Fruit fly (Drosophila melanogaster) Kc167 (cell line): Measurements from ENCODE around the gene amrt.

Source experiments
- Myc ChIP-seq: fragments of >200 bp; optimal IDR thresholded peaks from 2 replicates; lab custom pipeline; 2017; ENCODE audit warnings: missing external identifiers
- Sin3A ChIP-seq: fragments of >200 bp; optimal IDR thresholded peaks from 2 replicates; lab custom pipeline; 2018; ENCODE audit warnings: missing external identifiers
- h ChIP-seq: fragments of >200 bp; optimal IDR thresholded peaks from 3 replicates; lab custom pipeline; 2018; ENCODE audit warnings: missing external identifiers
- insv ChIP-seq: fragments of >200 bp; optimal IDR thresholded peaks from 3 replicates; lab custom pipeline; 2018; ENCODE audit warnings: missing external identifiers
- psq ChIP-seq: fragments of >200 bp; optimal IDR thresholded peaks from 2 replicates; lab custom pipeline; 2017; ENCODE audit warnings: missing external identifiers
- ttk ChIP-seq: sonication (Bioruptor generic); optimal IDR thresholded peaks from 2 replicates; lab custom pipeline; 2017; ENCODE audit warnings: missing external identifiers

The amrt gene

dm6 chrX:13781739-13782502 is at the start of gene amrt, which contains the start of gene CtsB:
Gene amrt (plus strand): TSS chrX:13782459.
Gene CtsB (minus strand): TSS chrX:13782170.
- no peak for TF ChIP-seq psq (lab: Kevin White, UChicago)
- TF ChIP-seq Sin3A, result peak; percentile 11

- TF ChIP-seq insv (lab: Kevin White, UChicago) (no peak), h (lab: Kevin White, UChicago) (no peak), ttk (lab: Kevin White, UChicago) (no peak), Myc (lab: Kevin White, UChicago) (no peak), Sin3A (no peak), psq (lab: Kevin White, UChicago) (no peak)
These were observed 47.4 kb upstream of the amrt start for dm6 chrX:13734866-13735265.

- no peak for TF ChIP-seq psq (lab: Kevin White, UChicago)
These were observed 46.7 kb upstream of the amrt start for dm6 chrX:13735322-13736173.

dm6 chrX:13736174-13736482 is 46.1 kb upstream of the amrt start, which contains the start of gene g:
Gene g (minus strand): TSS chrX:13736278.
- TF ChIP-seq h (lab: Kevin White, UChicago), result no peak
- TF ChIP-seq Myc (lab: Kevin White, UChicago), result no peak
- no peak for TF ChIP-seq psq (lab: Kevin White, UChicago)
- TF ChIP-seq insv (lab: Kevin White, UChicago), result no peak
- no peak for TF ChIP-seq Sin3A
- TF ChIP-seq ttk (lab: Kevin White, UChicago), result no peak

- TF ChIP-seq psq (lab: Kevin White, UChicago), result no peak
- no peak for TF ChIP-seq insv (lab: Kevin White, UChicago)
- TF ChIP-seq Myc (lab: Kevin White, UChicago), result no peak
- TF ChIP-seq h (lab: Kevin White, UChicago), result no peak
- no peak for TF ChIP-seq ttk (lab: Kevin White, UChicago)
- TF ChIP-seq Sin3A, result no peak
These were observed 44.3 kb upstream of the amrt start, which contains the start of gene CG11134 for dm6 chrX:13737939-13738338. Gene CG11134 (plus strand): TSS chrX:13737942.

dm6 chrX:13739411-13739888 is 42.8 kb upstream of the amrt start, which contains the start of gene CG11151:
Gene CG11151 (plus strand): TSS chrX:13739744.
- TF ChIP-seq psq (lab: Kevin White, UChicago) (no peak), insv (lab: Kevin White, UChicago) (peak; percentile 34)

dm6 chrX:13740062-13740461 is 42.2 kb upstream of the amrt start:
- TF ChIP-seq psq (lab: Kevin White, UChicago) (no peak), ttk (lab: Kevin White, UChicago) (no peak), h (lab: Kevin White, UChicago) (no peak), Sin3A (no peak), insv (lab: Kevin White, UChicago) (no peak), Myc (lab: Kevin White, UChicago) (no peak)

- TF ChIP-seq ttk (lab: Kevin White, UChicago) (no peak), psq (lab: Kevin White, UChicago) (no peak), insv (lab: Kevin White, UChicago) (no peak), Myc (lab: Kevin White, UChicago) (no peak), Sin3A (no peak), h (lab: Kevin White, UChicago) (no peak)
These were observed 41.3 kb upstream of the amrt start for dm6 chrX:13740992-13741391.

dm6 chrX:13744599-13745052 is 37.6 kb upstream of the amrt start, which contains the start of gene Grip91:
Gene Grip91 (minus strand): TSS chrX:13744683.
- TF ChIP-seq insv (lab: Kevin White, UChicago) (no peak), h (lab: Kevin White, UChicago) (no peak), Myc (lab: Kevin White, UChicago) (no peak), psq (lab: Kevin White, UChicago) (no peak), ttk (lab: Kevin White, UChicago) (no peak), Sin3A (no peak)

dm6 chrX:13747052-13747451 is 35.2 kb upstream of the amrt start:
- TF ChIP-seq h (lab: Kevin White, UChicago), result no peak
- no peak for TF ChIP-seq Sin3A
- no peak for TF ChIP-seq ttk (lab: Kevin White, UChicago)
- no peak for TF ChIP-seq psq (lab: Kevin White, UChicago)

- TF ChIP-seq Myc (lab: Kevin White, UChicago) (no peak), Sin3A (no peak), psq (lab: Kevin White, UChicago) (no peak)
These were observed 34.4 kb upstream of the amrt start for dm6 chrX:13747635-13748467.
